Fruit fly (Drosophila melanogaster) Kc167 (cell line): ENCODE data around the gene bin.

Source experiments
- Myc ChIP-seq: fragments of >200 bp; optimal IDR thresholded peaks from 2 replicates; lab custom pipeline; 2017; ENCODE audit warnings: missing external identifiers
- Sin3A ChIP-seq: fragments of >200 bp; optimal IDR thresholded peaks from 2 replicates; lab custom pipeline; 2018; ENCODE audit warnings: missing external identifiers
- h ChIP-seq: fragments of >200 bp; optimal IDR thresholded peaks from 3 replicates; lab custom pipeline; 2018; ENCODE audit warnings: missing external identifiers
- insv ChIP-seq: fragments of >200 bp; optimal IDR thresholded peaks from 3 replicates; lab custom pipeline; 2018; ENCODE audit warnings: missing external identifiers
- psq ChIP-seq: fragments of >200 bp; optimal IDR thresholded peaks from 2 replicates; lab custom pipeline; 2017; ENCODE audit warnings: missing external identifiers
- ttk ChIP-seq: sonication (Bioruptor generic); optimal IDR thresholded peaks from 2 replicates; lab custom pipeline; 2017; ENCODE audit warnings: missing external identifiers

bin gene

DNA sequence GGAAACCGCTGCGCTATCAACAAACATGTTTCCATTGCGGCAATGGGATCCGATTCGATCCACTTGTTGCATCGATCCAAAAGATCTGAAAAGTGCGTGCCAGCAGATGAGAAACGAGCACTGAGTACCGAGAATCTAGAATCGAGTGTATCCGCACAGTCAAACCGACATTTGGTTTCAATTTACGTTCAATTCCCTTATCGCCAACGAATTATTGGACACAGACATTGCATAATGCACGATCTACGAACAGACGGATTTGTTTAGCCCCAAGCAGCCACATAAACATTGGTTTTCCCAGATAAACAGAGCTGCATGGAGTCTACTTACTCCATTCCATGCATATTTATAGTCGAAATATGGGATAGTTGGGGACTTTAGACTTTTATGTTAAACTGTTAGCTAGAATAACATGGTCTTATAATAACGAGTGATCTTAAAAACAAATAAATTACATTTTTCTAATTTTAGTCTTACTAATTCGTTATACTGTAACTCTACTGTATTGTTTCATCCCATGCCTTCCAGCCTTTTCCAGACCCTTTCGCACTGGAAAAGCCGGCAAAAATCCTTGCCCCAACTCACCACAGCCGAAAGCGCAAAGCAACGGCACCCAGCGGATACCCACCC lies 11.6 kb upstream of the bin start:
- TF ChIP-seq ttk (lab: Kevin White, UChicago) (no peak), Myc (lab: Kevin White, UChicago) (no peak), h (no peak), psq (lab: Kevin White, UChicago) (no peak), Sin3A (lab: Kevin White, UChicago) (no peak), insv (lab: Kevin White, UChicago) (no peak)

DNA sequence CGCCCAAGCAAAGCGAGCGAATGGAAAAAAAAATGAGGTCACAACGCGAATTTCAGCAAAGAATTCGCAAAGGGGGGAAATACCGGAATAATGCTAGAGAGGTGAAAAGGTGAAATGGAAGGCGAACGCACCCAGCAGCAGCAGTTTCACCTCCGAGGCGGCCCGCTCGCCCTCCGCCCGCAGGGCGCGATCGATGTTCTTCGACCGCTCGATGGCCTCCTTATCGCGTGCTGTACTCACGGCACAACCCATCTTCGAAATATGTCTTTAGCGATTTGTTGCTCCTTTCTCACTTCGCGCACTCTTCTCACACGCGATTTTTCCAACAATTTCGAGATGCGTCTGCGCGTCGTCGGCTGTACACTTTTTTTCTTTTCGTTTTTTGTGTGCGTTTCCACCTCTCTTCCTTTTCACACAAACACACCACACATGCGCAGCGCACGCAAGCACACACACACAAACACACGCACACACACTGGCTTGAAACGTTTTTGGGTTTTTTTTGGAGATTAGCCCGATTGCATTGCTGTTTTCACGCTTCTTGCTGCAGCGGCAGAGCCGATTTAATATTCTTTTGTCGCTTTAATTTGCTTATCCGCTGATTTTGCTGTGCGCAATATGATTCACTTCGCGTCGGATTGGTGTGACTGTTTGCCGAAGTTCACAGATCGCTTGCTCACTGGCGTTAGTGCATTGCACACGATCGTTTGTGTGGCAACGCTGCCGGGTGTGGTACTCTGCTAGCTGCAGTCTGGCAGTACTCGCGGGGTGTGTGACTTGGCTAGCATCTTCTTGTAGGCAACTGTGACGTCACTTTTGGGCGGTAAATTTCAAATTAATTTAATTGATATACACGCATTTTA lies 10.8 kb upstream of the bin start, which contains the start of gene Galphai:
Gene Galphai (minus strand): TSS at position 658 of the 863 bp plus-strand sequence.
- no peak for TF ChIP-seq Myc (lab: Kevin White, UChicago)

DNA sequence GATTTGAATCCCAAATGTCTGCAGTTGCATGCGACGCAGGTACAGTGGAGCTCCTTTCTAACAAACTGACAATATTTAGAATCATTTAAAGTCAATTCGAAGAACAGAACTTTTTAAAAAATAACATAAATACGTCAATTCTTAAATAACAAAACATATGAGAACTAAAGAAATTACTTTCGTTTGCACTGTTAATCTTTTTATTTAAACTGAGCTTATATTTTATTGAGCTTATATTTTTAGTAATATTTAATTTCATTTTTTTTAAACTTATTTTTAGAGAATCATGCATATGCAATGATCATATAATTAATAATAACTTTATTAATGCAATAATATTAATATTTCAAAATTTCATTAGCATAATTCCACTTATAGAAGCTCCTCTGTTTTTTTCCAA lies 9.9 kb upstream of the bin start:
- TF ChIP-seq ttk (lab: Kevin White, UChicago) = no peak
- no peak for TF ChIP-seq Myc (lab: Kevin White, UChicago)
- no peak for TF ChIP-seq Sin3A (lab: Kevin White, UChicago)
- no peak for TF ChIP-seq insv (lab: Kevin White, UChicago)
- TF ChIP-seq h = no peak

DNA sequence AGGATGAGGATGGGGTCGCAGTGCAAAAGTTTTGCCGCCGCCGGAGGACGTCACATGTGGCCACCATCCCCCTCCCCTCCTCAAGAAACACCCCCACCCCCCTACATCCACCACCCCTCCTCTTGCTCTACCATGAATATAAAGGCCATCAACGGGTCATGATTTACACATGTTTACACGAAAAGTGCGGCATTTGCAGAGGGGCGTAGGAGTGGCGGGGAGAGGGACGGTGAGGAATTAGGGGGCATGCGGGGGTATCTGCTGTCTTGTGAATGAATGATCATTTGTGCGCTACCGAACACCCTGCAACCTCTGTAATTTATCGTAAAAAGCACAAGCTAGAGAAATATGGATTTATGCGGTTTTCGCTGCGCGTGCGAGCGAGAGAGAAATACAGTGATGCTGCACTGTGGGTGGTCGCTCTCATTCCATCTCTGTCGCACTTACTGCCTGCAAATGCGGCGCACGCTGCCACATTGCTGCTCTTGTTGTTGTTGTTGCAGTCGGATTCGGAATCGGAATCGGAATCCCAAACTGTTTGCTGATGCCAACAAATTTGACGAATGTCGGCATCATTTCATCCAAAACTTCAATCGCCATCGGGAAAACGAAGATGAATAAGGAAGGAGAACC lies 9.2 kb upstream of the bin start:
- TF ChIP-seq ttk (lab: Kevin White, UChicago) (no peak), psq (lab: Kevin White, UChicago) (no peak), Sin3A (lab: Kevin White, UChicago) (no peak)

DNA sequence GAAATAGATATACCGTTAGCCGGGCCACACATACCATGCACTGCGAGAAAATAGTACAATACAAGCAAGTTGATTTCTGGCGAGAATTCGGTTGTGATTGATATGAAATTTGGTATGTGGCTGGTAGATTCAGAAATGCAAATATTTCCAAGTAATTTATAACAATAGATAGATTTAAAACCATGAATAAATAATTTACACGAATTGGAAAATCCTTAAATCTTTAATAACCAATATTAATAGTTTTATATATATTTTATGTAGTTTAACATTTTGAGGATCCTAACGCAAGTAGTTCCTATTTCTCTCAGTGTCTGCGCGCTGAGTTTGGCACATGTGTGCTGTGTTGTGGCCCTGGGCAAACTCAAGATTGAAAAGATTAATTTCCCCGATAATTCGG lies 8.6 kb upstream of the bin start:
- no peak for TF ChIP-seq insv (lab: Kevin White, UChicago)
- TF ChIP-seq psq (lab: Kevin White, UChicago) = no peak
- no peak for TF ChIP-seq Myc (lab: Kevin White, UChicago)
- no peak for TF ChIP-seq h
- no peak for TF ChIP-seq ttk (lab: Kevin White, UChicago)
- no peak for TF ChIP-seq Sin3A (lab: Kevin White, UChicago)

- TF ChIP-seq ttk (lab: Kevin White, UChicago) (no peak), insv (lab: Kevin White, UChicago) (no peak)
Measured at dm6 chr3L:6984486-6984885, 5.9 kb upstream of the bin start, which contains the start of the genes CG32388 and CG43439. TSS of gene CG32388 (minus strand) at chr3L:6984586. TSS of gene CG43439 (minus strand) at chr3L:6984586.

DNA sequence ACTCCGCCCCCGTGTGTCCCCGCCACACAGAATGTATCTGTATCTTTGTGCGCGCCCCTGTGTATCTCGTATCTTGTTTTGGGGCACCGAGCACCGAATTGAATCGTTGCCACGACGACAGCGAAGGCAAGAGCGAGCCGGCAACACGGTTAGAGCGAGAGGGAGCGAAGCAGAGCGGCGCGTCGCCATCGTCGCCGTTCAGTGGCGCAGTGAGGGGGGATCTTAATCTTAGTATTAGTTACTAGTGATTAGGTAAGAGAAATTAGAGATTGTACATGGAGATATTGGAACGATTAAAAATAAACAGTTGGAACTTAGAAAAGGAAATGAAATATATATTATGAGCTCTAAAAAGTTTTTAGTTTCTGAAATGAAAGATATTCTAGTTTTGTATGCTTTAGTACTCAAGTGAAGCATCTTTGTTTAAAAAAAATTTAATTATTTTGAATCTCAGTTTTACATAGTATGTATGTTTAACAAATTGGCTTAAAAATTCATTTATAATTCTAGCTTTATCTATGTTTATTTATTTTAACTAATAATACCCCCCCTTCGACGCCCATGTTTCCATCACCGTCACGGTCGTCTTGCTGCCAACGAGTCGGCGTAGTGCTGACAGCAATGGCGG lies 1.4 kb upstream of the bin start:
- TF ChIP-seq h (no peak), Myc (lab: Kevin White, UChicago) (no peak)

DNA sequence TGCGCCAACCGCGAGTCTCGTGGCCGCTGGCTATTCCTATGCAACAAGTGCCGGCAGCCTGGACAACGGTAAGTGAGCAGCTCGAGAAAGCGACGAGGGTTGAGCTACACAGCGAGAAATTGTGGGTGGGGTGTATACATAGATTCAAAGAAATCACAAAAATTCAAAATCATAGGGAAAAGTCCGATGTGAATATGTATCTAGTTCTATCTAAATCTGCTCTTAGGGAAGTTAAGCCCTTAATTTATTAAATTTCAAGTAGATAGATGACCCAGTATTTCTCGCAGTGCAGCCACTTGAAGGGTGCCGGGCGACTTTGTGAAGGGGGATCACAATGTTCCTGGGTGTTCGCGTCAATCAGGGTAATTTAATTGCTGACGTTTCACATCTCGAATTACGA lies 2.9 kb downstream of the bin start:
- TF ChIP-seq ttk (lab: Kevin White, UChicago) = no peak
- no peak for TF ChIP-seq h
- TF ChIP-seq insv (lab: Kevin White, UChicago) = no peak
- TF ChIP-seq psq (lab: Kevin White, UChicago) = no peak
- no peak for TF ChIP-seq Myc (lab: Kevin White, UChicago)
- no peak for TF ChIP-seq Sin3A (lab: Kevin White, UChicago)

- TF ChIP-seq psq (lab: Kevin White, UChicago) = no peak
- no peak for TF ChIP-seq h
- TF ChIP-seq ttk (lab: Kevin White, UChicago) = no peak
- no peak for TF ChIP-seq Sin3A (lab: Kevin White, UChicago)
- TF ChIP-seq insv (lab: Kevin White, UChicago) = no peak
- TF ChIP-seq Myc (lab: Kevin White, UChicago) = no peak
Measured at dm6 chr3L:6995364-6995749, 4.9 kb downstream of the bin start.

DNA sequence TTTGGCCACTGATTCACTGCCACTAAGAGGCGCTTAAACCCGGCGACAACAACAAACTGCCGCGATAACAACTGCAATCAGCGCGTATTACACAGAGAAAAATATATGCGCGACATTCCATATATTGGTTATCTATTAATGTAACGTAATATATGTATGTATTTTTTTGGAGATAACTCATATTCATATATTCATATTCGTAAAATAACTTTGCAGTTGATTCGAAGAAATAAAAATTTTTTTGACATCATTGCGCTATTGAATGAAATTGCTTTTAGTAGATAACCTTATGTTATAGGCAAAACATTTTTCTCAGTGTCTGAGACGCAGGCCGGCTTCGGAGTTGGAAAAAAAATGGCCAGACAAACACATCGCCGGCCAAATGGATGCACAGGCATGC lies 6.5 kb downstream of the bin start:
- no peak for TF ChIP-seq psq (lab: Kevin White, UChicago)
- TF ChIP-seq h = no peak
- TF ChIP-seq insv (lab: Kevin White, UChicago) = no peak
- no peak for TF ChIP-seq ttk (lab: Kevin White, UChicago)
- no peak for TF ChIP-seq Myc (lab: Kevin White, UChicago)
- no peak for TF ChIP-seq Sin3A (lab: Kevin White, UChicago)

- TF ChIP-seq psq (lab: Kevin White, UChicago) = no peak
- no peak for TF ChIP-seq h
- no peak for TF ChIP-seq insv (lab: Kevin White, UChicago)
- TF ChIP-seq Sin3A (lab: Kevin White, UChicago) = no peak
- TF ChIP-seq ttk (lab: Kevin White, UChicago) = no peak
- no peak for TF ChIP-seq Myc (lab: Kevin White, UChicago)
Measured at dm6 chr3L:6997410-6997809, 7.0 kb downstream of the bin start.

dm6 chr3L:6998692-6999091 lies 8.3 kb downstream of the bin start, which contains the start of gene Mp:
TSS of gene Mp (plus strand) at chr3L:6998843.
- TF ChIP-seq Myc (lab: Kevin White, UChicago) (no peak), psq (lab: Kevin White, UChicago) (no peak), h (no peak), Sin3A (lab: Kevin White, UChicago) (no peak), ttk (lab: Kevin White, UChicago) (no peak), insv (lab: Kevin White, UChicago) (no peak)
